Worm (Caenorhabditis elegans) whole organism, L3 larva: ENCODE results near the gene T05A7.1.

Source experiments
- ceh-82 ChIP-seq: fragments of 150-350 bp; optimal IDR thresholded peaks from 2 replicates; lab custom pipeline; 2014; ENCODE audit warnings: missing biosample characterization, missing genetic modification characterization
- elt-3 ChIP-seq, 3 experiments: fragments of 150-350 bp in 1 of 3; sonication (generic microtip) in 2 of 3; optimal IDR thresholded peaks; 2 replicates in 2 of 3; 4 replicates in 1 of 3; lab custom pipeline; 2014 to 2017; ENCODE audit warnings: missing biosample characterization in 3 of 3, missing genetic modification characterization in 3 of 3
- fos-1 ChIP-seq: fragments of 150-350 bp; optimal IDR thresholded peaks from 2 replicates; lab custom pipeline; 2014; ENCODE audit warnings: missing biosample characterization, missing genetic modification characterization
- mdl-1 ChIP-seq: fragments of 150-350 bp; optimal IDR thresholded peaks from 2 replicates; lab custom pipeline; 2014; ENCODE audit warnings: missing biosample characterization, missing genetic modification characterization
- nhr-12 ChIP-seq: fragments of 150-350 bp; optimal IDR thresholded peaks from 2 replicates; lab custom pipeline; 2014; ENCODE audit warnings: missing biosample characterization, missing genetic modification characterization
- nhr-28 ChIP-seq: fragments of 150-350 bp; optimal IDR thresholded peaks from 2 replicates; lab custom pipeline; 2014; ENCODE audit warnings: missing biosample characterization, missing genetic modification characterization
- snpc-4 ChIP-seq: fragments of 150-350 bp; optimal IDR thresholded peaks from 2 replicates; lab custom pipeline; 2014; ENCODE audit warnings: missing biosample characterization, missing genetic modification characterization
- unc-62 ChIP-seq: fragments of 150-350 bp; sonication (generic microtip); optimal IDR thresholded peaks from 4 replicates; lab custom pipeline; 2014; ENCODE audit warnings: missing biosample characterization, missing genetic modification reagents, missing genetic modification characterization
- ztf-4 ChIP-seq: fragments of 150-350 bp; optimal IDR thresholded peaks from 2 replicates; lab custom pipeline; 2014; ENCODE audit warnings: missing biosample characterization, missing genetic modification characterization

DNA sequence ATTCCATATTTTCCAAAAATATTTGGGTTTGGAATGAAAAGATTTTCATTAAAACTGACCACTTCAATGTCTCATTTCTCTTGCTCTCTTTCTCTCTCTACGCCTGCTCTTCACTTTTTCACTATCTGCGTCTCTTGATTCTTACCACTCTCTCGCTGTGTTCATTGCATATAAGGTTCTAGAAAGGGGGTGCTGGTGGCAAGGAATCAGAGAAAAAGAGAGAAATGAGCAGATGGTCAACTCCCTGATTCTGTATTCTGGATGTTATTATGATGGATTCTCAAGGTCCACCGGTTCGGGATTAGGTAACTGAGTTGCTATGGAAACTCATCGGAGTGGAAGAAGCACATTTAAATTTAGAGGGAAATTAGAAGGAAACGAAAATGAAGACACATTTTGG is 37.3 kb upstream of the T05A7.1 start:
- TF ChIP-seq nhr-28 (tag; lab: Kevin White, UChicago) (no peak), elt-3 (tag; optimal IDR thresholded peaks at IDR 0.05; lab: Kevin White, UChicago) (no peak), mdl-1 (tag; lab: Kevin White, UChicago) (no peak), fos-1 (tag; lab: Kevin White, UChicago) (no peak), ceh-82 (tag; lab: Kevin White, UChicago) (no peak), snpc-4 (tag; lab: Kevin White, UChicago) (no peak), nhr-12 (tag; lab: Kevin White, UChicago) (no peak), ztf-4 (no peak), unc-62 (no peak)
